Worm (Caenorhabditis elegans) whole organism, mixed stage, embryonic: Measurements from ENCODE around the gene B0361.11.

Experiments used
- ceh-39 ChIP-seq: fragments of 150-350 bp; optimal IDR thresholded peaks from 2 replicates; lab custom pipeline; 2014; ENCODE audit warnings: missing biosample characterization, missing genetic modification characterization
- lin-13 ChIP-seq: fragments of 150-350 bp; optimal IDR thresholded peaks from 2 replicates; lab custom pipeline; 2014; ENCODE audit warnings: missing biosample characterization, missing genetic modification characterization
- lsy-2 ChIP-seq: fragments of 150-350 bp; optimal IDR thresholded peaks from 2 replicates; lab custom pipeline; 2014; ENCODE audit warnings: missing biosample characterization, missing genetic modification characterization
- nhr-28 ChIP-seq: fragments of 150-350 bp; optimal IDR thresholded peaks from 2 replicates; lab custom pipeline; 2014; ENCODE audit warnings: missing biosample characterization, missing genetic modification characterization
- unc-39 ChIP-seq: fragments of 150-350 bp; optimal IDR thresholded peaks from 2 replicates; lab custom pipeline; 2014; ENCODE audit warnings: missing biosample characterization, missing genetic modification characterization

DNA sequence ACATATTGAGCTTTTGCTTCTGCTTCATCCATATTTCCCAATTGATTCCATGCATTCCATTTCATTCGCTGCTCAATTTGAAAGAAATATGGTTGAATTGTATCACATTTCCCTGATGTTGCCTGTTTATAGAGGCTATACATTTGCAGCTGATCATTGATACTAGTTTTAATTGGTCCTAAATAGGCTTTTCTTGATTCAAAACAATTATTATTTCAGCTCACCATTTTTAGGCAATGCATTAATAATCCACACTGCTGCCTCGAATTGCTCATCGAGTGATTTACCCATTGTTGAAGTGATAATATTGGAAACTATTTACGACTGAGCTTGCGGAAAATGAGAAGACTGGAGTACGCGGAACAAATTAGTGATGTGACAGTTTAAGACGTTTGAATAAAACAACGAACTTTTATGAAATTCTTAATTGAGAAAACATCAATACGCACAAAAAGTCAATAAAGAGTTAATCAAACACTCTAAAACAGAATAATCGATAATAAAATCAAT, 31.3 kb downstream of the B0361.11 start, which contains the start of gene acbp-4:
- no peak for TF ChIP-seq ceh-39 (tag; lab: Kevin White, UChicago)
- TF ChIP-seq nhr-28 (tag; lab: Kevin White, UChicago) = no peak
- no peak for TF ChIP-seq lin-13 (tag; lab: Kevin White, UChicago)
- TF ChIP-seq lsy-2 (tag; lab: Kevin White, UChicago) = no peak
- no peak for TF ChIP-seq unc-39 (tag; lab: Kevin White, UChicago)
